Fruit fly (Drosophila melanogaster) whole organism, embryonic: Measurements from ENCODE around the gene ZIPIC.

Experiments used
- Adf1 ChIP-seq: fragments of 200-800 bp; sonication (Bioruptor generic); IDR thresholded peaks from 2 replicates; pipeline ENCODE4 v1.3.6; 2022; ENCODE audit warnings: missing biosample characterization, missing genetic modification characterization
- CG11696 ChIP-seq: fragments of 200-800 bp; sonication (Bioruptor generic); IDR thresholded peaks from 2 replicates; pipeline ENCODE4 v1.3.6; 2022; ENCODE audit warnings: missing biosample characterization, missing genetic modification characterization
- CG12236 ChIP-seq: fragments of 200-800 bp; sonication (Bioruptor generic); optimal IDR thresholded peaks from 2 replicates; lab custom pipeline; 2016; ENCODE audit warnings: missing biosample characterization, missing genetic modification characterization
- CG12391 ChIP-seq: fragments of 200-800 bp; sonication (Bioruptor generic); optimal IDR thresholded peaks from 3 replicates; lab custom pipeline; 2018; ENCODE audit warnings: missing biosample characterization, mild to moderate bottlenecking, missing genetic modification characterization, moderate library complexity
- CG12659 ChIP-seq: fragments of 200-800 bp; sonication (Bioruptor generic); optimal IDR thresholded peaks from 3 replicates; lab custom pipeline; 2017; ENCODE audit warnings: mild to moderate bottlenecking, missing biosample characterization, missing genetic modification reagents, missing genetic modification characterization
- CG13123 ChIP-seq: fragments of 200-800 bp; sonication (Bioruptor generic); optimal IDR thresholded peaks from 2 replicates; lab custom pipeline; 2016; ENCODE audit warnings: missing biosample characterization, missing genetic modification characterization
- CG14965 ChIP-seq: fragments of 200-800 bp; sonication (Bioruptor generic); optimal IDR thresholded peaks from 2 replicates; lab custom pipeline; 2016; ENCODE audit warnings: missing biosample characterization, missing genetic modification characterization, borderline replicate concordance
- CG15479 ChIP-seq: fragments of 200-800 bp; sonication (Bioruptor generic); optimal IDR thresholded peaks from 3 replicates; lab custom pipeline; 2019; ENCODE audit warnings: missing biosample characterization, mild to moderate bottlenecking, missing genetic modification characterization, moderate library complexity
- CG15601 ChIP-seq: fragments of 200-800 bp; sonication (Bioruptor generic); optimal IDR thresholded peaks from 3 replicates; lab custom pipeline; 2019; ENCODE audit warnings: missing biosample characterization, mild to moderate bottlenecking, missing genetic modification characterization, moderate library complexity
- CG16779 ChIP-seq: fragments of 200-800 bp; sonication (Bioruptor generic); IDR thresholded peaks from 2 replicates; pipeline ENCODE4 v1.3.6; 2022; ENCODE audit warnings: missing biosample characterization, missing genetic modification characterization
- CG16813 ChIP-seq: fragments of 200-800 bp; sonication (Bioruptor generic); IDR thresholded peaks from 3 replicates; pipeline ENCODE4 v1.3.6; 2022; ENCODE audit warnings: missing biosample characterization, missing genetic modification characterization; ENCODE audit not compliant: partially characterized antibody
- CG1832 ChIP-seq: fragments of 200-800 bp; sonication (Bioruptor generic); optimal IDR thresholded peaks from 2 replicates; lab custom pipeline; 2017; ENCODE audit warnings: missing biosample characterization, mild to moderate bottlenecking, missing genetic modification characterization, inconsistent platforms
- CG2129 ChIP-seq: fragments of 200-800 bp; sonication (Bioruptor generic); IDR thresholded peaks from 2 replicates; pipeline ENCODE4 v1.3.6; 2022; ENCODE audit warnings: missing biosample characterization, missing genetic modification characterization; ENCODE audit not compliant: partially characterized antibody
- CG31388 ChIP-seq: fragments of 200-800 bp; sonication (Bioruptor generic); optimal IDR thresholded peaks from 2 replicates; lab custom pipeline; 2016; ENCODE audit warnings: missing biosample characterization, missing genetic modification characterization
- CG6175 ChIP-seq: fragments of 200-800 bp; sonication (Bioruptor generic); IDR thresholded peaks from 3 replicates; pipeline ENCODE4 v1.3.6; 2022; ENCODE audit warnings: missing biosample characterization, missing genetic modification characterization
- CG6765 ChIP-seq: fragments of 200-800 bp; sonication (Bioruptor generic); optimal IDR thresholded peaks from 3 replicates; lab custom pipeline; 2017; ENCODE audit warnings: missing biosample characterization, mild to moderate bottlenecking, missing genetic modification characterization
- CG6813 ChIP-seq: fragments of 200-800 bp; sonication (Bioruptor generic); optimal IDR thresholded peaks from 2 replicates; lab custom pipeline; 2017; ENCODE audit warnings: missing biosample characterization, missing genetic modification characterization, mild to moderate bottlenecking, moderate library complexity, missing genetic modification reagents
- CG7357 ChIP-seq: fragments of 200-800 bp; sonication (Bioruptor generic); IDR thresholded peaks from 3 replicates; pipeline ENCODE4 v1.3.6; 2022; ENCODE audit warnings: missing biosample characterization, missing genetic modification characterization
- CG7372 ChIP-seq: fragments of 200-800 bp; sonication (Bioruptor generic); IDR thresholded peaks from 2 replicates; pipeline ENCODE4 v1.3.6; 2022; ENCODE audit warnings: missing biosample characterization, missing genetic modification characterization
- CG7556 ChIP-seq: fragments of 200-800 bp; sonication (Bioruptor generic); optimal IDR thresholded peaks from 2 replicates; lab custom pipeline; 2017; ENCODE audit warnings: missing biosample characterization, mild to moderate bottlenecking, missing genetic modification characterization
- CG8944 ChIP-seq: fragments of 200-800 bp; sonication (Bioruptor generic); optimal IDR thresholded peaks from 3 replicates; lab custom pipeline; 2016; ENCODE audit warnings: missing biosample characterization, missing genetic modification characterization
- D19A ChIP-seq: fragments of 200-800 bp; optimal IDR thresholded peaks from 3 replicates; lab custom pipeline; 2019; ENCODE audit warnings: missing biosample characterization, mild to moderate bottlenecking, missing genetic modification characterization, moderate library complexity
- Dll ChIP-seq: fragments of 200-800 bp; sonication (Bioruptor generic); IDR thresholded peaks from 4 replicates; pipeline ENCODE4 v1.3.6; 2022; ENCODE audit warnings: missing biosample characterization, missing genetic modification characterization; ENCODE audit not compliant: partially characterized antibody
- Dref ChIP-seq: fragments of 200-800 bp; sonication (Bioruptor generic); IDR thresholded peaks from 2 replicates; pipeline ENCODE4 v1.3.6; 2022; ENCODE audit warnings: missing biosample characterization, missing genetic modification characterization
- E2f2 ChIP-seq: fragments of 200-800 bp; sonication (Bioruptor generic); IDR thresholded peaks from 2 replicates; pipeline ENCODE4 v1.3.6; 2022; ENCODE audit warnings: missing biosample characterization, missing genetic modification characterization
- Fer2 ChIP-seq: fragments of 200-800 bp; sonication (Bioruptor generic); optimal IDR thresholded peaks from 2 replicates; lab custom pipeline; 2018; ENCODE audit warnings: missing biosample characterization, mild to moderate bottlenecking, missing genetic modification characterization, moderate library complexity
- GATAe ChIP-seq: fragments of 200-800 bp; sonication (Bioruptor generic); conservative IDR thresholded peaks from 2 replicates; pipeline ENCODE4 v1.3.6; 2022; ENCODE audit warnings: missing biosample characterization, missing genetic modification characterization
- Hmx ChIP-seq: fragments of 200-800 bp; sonication (Bioruptor generic); optimal IDR thresholded peaks from 2 replicates; lab custom pipeline; 2016; ENCODE audit warnings: missing biosample characterization, missing genetic modification characterization
- Hr51 ChIP-seq, 2 experiments: fragments of 200-800 bp; sonication (Bioruptor generic); optimal IDR thresholded peaks; 2 replicates in 1 of 2; 3 replicates in 1 of 2; lab custom pipeline; 2016 to 2018; ENCODE audit warnings: missing biosample characterization in 2 of 2, missing genetic modification characterization in 2 of 2, mild to moderate bottlenecking in 1 of 2, moderate library complexity in 1 of 2
- Kr ChIP-seq: fragments of 200-800 bp; sonication (Bioruptor generic); optimal IDR thresholded peaks from 2 replicates; lab custom pipeline; 2017; ENCODE audit warnings: missing biosample characterization, mild to moderate bottlenecking, missing genetic modification characterization
- MTF-1 ChIP-seq: fragments of 200-800 bp; sonication (Bioruptor generic); optimal IDR thresholded peaks from 2 replicates; lab custom pipeline; 2018; ENCODE audit warnings: missing biosample characterization, mild to moderate bottlenecking, missing genetic modification characterization, borderline replicate concordance
- amos ChIP-seq: fragments of 200-800 bp; sonication (Bioruptor generic); IDR thresholded peaks from 2 replicates; pipeline ENCODE4 v1.3.6; 2022; ENCODE audit warnings: missing biosample characterization, missing genetic modification characterization; ENCODE audit not compliant: partially characterized antibody
- dm ChIP-seq: fragments of 200-800 bp; sonication (Bioruptor generic); optimal IDR thresholded peaks from 3 replicates; lab custom pipeline; 2016; ENCODE audit warnings: missing biosample characterization, missing genetic modification characterization
- fd64A ChIP-seq: fragments of 200-800 bp; sonication (Bioruptor generic); optimal IDR thresholded peaks from 3 replicates; lab custom pipeline; 2018; ENCODE audit warnings: missing biosample characterization, mild to moderate bottlenecking, missing genetic modification characterization
- fu2 ChIP-seq: fragments of 200-800 bp; sonication (Bioruptor generic); optimal IDR thresholded peaks from 2 replicates; lab custom pipeline; 2016; ENCODE audit warnings: missing biosample characterization, missing genetic modification characterization
- gem ChIP-seq: fragments of 200-800 bp; sonication (Bioruptor generic); optimal IDR thresholded peaks from 2 replicates; lab custom pipeline; 2019; ENCODE audit warnings: missing biosample characterization, mild to moderate bottlenecking, missing genetic modification characterization, moderate library complexity
- gfzf ChIP-seq: fragments of 200-800 bp; sonication (Bioruptor generic); optimal IDR thresholded peaks from 2 replicates; lab custom pipeline; 2016; ENCODE audit warnings: missing biosample characterization, mild to moderate bottlenecking, missing genetic modification characterization, moderate library complexity
- hbn ChIP-seq: fragments of 200-800 bp; sonication (Bioruptor generic); IDR thresholded peaks from 2 replicates; pipeline ENCODE4 v1.3.6; 2022; ENCODE audit warnings: missing biosample characterization, missing genetic modification characterization; ENCODE audit not compliant: partially characterized antibody
- luna ChIP-seq: fragments of 200-800 bp; sonication (Bioruptor generic); optimal IDR thresholded peaks from 2 replicates; lab custom pipeline; 2016; ENCODE audit warnings: missing biosample characterization, missing genetic modification characterization
- nerfin-2 ChIP-seq: fragments of 200-800 bp; sonication (Bioruptor generic); IDR thresholded peaks from 2 replicates; pipeline ENCODE4 v1.3.6; 2022; ENCODE audit warnings: missing biosample characterization, missing genetic modification characterization; ENCODE audit not compliant: partially characterized antibody
- pan ChIP-seq, 4 experiments: fragments of >200 bp in 3 of 4; fragments of 200-800 bp in 1 of 4; sonication (Bioruptor generic) in 1 of 4; optimal IDR thresholded peaks in 3 of 4; IDR thresholded peaks in 1 of 4; 2 replicates each; pipeline versions ENCODE4 v1.3.6 to Lab custom; 2017 to 2022; ENCODE audit warnings: missing biosample characterization in 2 of 4, missing genetic modification characterization in 2 of 4, mixed read lengths in 1 of 4
- pho ChIP-seq: fragments of 200-800 bp; sonication (Bioruptor generic); optimal IDR thresholded peaks from 2 replicates; lab custom pipeline; 2016; ENCODE audit warnings: missing biosample characterization, missing genetic modification characterization
- psq ChIP-seq: fragments of 200-800 bp; sonication (Bioruptor generic); optimal IDR thresholded peaks from 2 replicates; lab custom pipeline; 2017; ENCODE audit warnings: missing biosample characterization, missing genetic modification characterization
- repo ChIP-seq: fragments of 200-800 bp; sonication (Bioruptor generic); optimal IDR thresholded peaks from 2 replicates; lab custom pipeline; 2016; ENCODE audit warnings: missing biosample characterization, missing genetic modification characterization
- so ChIP-seq: fragments of 200-800 bp; sonication (Bioruptor generic); IDR thresholded peaks from 3 replicates; pipeline ENCODE4 v1.3.6; 2022; ENCODE audit warnings: missing biosample characterization, missing genetic modification characterization
- ssp ChIP-seq: fragments of 200-800 bp; sonication (Bioruptor generic); IDR thresholded peaks from 2 replicates; pipeline ENCODE4 v1.3.6; 2022; ENCODE audit warnings: missing biosample characterization, missing genetic modification characterization
- tna ChIP-seq: fragments of 200-800 bp; sonication (Bioruptor generic); IDR thresholded peaks from 2 replicates; pipeline ENCODE4 v1.3.6; 2022; ENCODE audit warnings: missing biosample characterization, missing genetic modification characterization; ENCODE audit not compliant: partially characterized antibody
- trh ChIP-seq: fragments of 200-800 bp; sonication (Bioruptor generic); optimal IDR thresholded peaks from 2 replicates; lab custom pipeline; 2016; ENCODE audit warnings: missing biosample characterization, missing genetic modification characterization

ZIPIC gene

DNA sequence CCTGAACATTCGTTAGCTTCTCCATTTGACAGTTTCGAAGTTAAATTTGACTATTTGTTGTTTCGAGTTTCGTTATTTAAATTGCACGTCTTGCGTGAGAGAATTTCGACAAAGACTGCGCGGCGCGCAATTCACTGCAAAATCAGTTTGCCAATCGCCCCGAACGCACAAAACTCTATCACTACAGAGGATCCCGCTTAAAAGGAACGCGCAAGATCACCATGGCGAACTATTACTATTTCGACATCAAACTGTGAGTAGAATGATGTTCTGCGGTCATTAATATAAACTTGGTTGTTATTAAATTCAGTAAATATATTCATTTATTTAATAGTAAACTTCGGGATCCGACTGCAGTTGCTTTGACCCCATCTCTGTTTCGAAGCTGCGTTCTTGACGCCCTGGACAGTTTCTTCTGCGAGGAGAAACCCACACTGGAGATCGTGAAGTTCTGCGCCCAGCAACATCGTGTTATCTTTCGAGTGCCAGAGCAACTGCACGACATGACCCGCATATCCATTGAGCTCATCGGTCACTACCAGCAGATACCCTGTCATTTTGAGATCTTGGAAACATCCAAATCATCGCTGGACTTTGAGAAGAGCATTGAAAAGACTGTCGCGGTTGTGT, 19.4 kb upstream of the ZIPIC start, which contains the start of the genes Rpp14b and spn-A (continued):
- TF ChIP-seq CG16779 (no peak), CG2129 (GFP tag; lab: Robert Waterston, UW) (no peak), so (GFP tag; lab: Robert Waterston, UW) (no peak), Fer2 (tag; lab: Kevin White, UChicago) (no peak), CG12236 (GFP tag; lab: Kevin White, UChicago) (no peak), CG12391 (tag; lab: Kevin White, UChicago) (no peak), Hr51 (GFP tag; optimal IDR thresholded peaks at IDR 0.05; lab: Kevin White, UChicago) (peak in 1 of 2 experiments; percentile 4), repo (GFP tag; lab: Kevin White, UChicago) (no peak), amos (GFP tag; lab: Robert Waterston, UW) (no peak; the same call in 1 of the 2 replicates), CG11696 (GFP tag; lab: Robert Waterston, UW) (no peak), MTF-1 (GFP tag; lab: Kevin White, UChicago) (no peak), fd64A (GFP tag; lab: Kevin White, UChicago) (no peak), E2f2 (GFP tag; lab: Robert Waterston, UW) (peak; percentile 56), tna (no peak), CG13123 (no peak), CG1832 (GFP tag; lab: Kevin White, UChicago) (no peak), pho (GFP tag; lab: Kevin White, UChicago) (no peak), CG31388 (GFP tag; lab: Kevin White, UChicago) (no peak), Kr (no peak), CG7357 (GFP tag; lab: Robert Waterston, UW) (no peak), GATAe (GFP tag; lab: Robert Waterston, UW) (no peak), CG8944 (GFP tag; lab: Kevin White, UChicago) (no peak), CG12659 (peak; percentile 28), fu2 (no peak), CG7372 (GFP tag; lab: Robert Waterston, UW) (no peak), trh (GFP tag; lab: Kevin White, UChicago) (no peak), hbn (no peak), CG15479 (GFP tag; lab: Kevin White, UChicago) (peak; percentile 81), gfzf (GFP tag; lab: Kevin White, UChicago) (no peak), ssp (GFP tag; lab: Robert Waterston, UW) (no peak), Dref (GFP tag; lab: Robert Waterston, UW) (no peak), CG15601 (tag; lab: Kevin White, UChicago) (no peak), luna (no peak), CG16813 (GFP tag; lab: Robert Waterston, UW) (no peak), CG6175 (GFP tag; lab: Robert Waterston, UW) (no peak), CG6765 (GFP tag; lab: Kevin White, UChicago) (no peak), pan (optimal IDR thresholded peaks at IDR 0.05; lab: Kevin White, UChicago) (no peak), pan (GFP tag; optimal IDR thresholded peaks at IDR 0.05 in 1 of 2, IDR thresholded peaks at IDR 0.05 in 1 of 2) (no peak), Dll (GFP tag; lab: Robert Waterston, UW) (no peak), Adf1 (no peak), dm (GFP tag; lab: Kevin White, UChicago) (no peak), CG6813 (GFP tag; lab: Kevin White, UChicago) (no peak), nerfin-2 (GFP tag; lab: Robert Waterston, UW) (no peak), CG7556 (GFP tag; lab: Kevin White, UChicago) (no peak), psq (GFP tag; lab: Kevin White, UChicago) (no peak), D19A (no peak), CG14965 (no peak), gem (tag; lab: Kevin White, UChicago) (peak; percentile 43), Hmx (GFP tag; lab: Kevin White, UChicago) (no peak)
